Fruit fly (Drosophila melanogaster) Kc167 (cell line): ENCODE measurements around the gene noc.

Source experiments
- Myc ChIP-seq: fragments of >200 bp; optimal IDR thresholded peaks from 2 replicates; lab custom pipeline; 2017; ENCODE audit warnings: missing external identifiers
- Sin3A ChIP-seq: fragments of >200 bp; optimal IDR thresholded peaks from 2 replicates; lab custom pipeline; 2018; ENCODE audit warnings: missing external identifiers
- h ChIP-seq: fragments of >200 bp; optimal IDR thresholded peaks from 3 replicates; lab custom pipeline; 2018; ENCODE audit warnings: missing external identifiers
- insv ChIP-seq: fragments of >200 bp; optimal IDR thresholded peaks from 3 replicates; lab custom pipeline; 2018; ENCODE audit warnings: missing external identifiers
- psq ChIP-seq: fragments of >200 bp; optimal IDR thresholded peaks from 2 replicates; lab custom pipeline; 2017; ENCODE audit warnings: missing external identifiers

- no peak for TF ChIP-seq insv
- no peak for TF ChIP-seq h (lab: Kevin White, UChicago)
- no peak for TF ChIP-seq Myc (lab: Kevin White, UChicago)
- TF ChIP-seq psq (lab: Kevin White, UChicago): no peak
- TF ChIP-seq Sin3A (lab: Kevin White, UChicago): no peak
These were observed 43.0 kb downstream of the noc start for dm6 chr2L:14533419-14534253.
